Fruit fly (Drosophila melanogaster): ENCODE results near the gene vn.

Gene vn

DNA sequence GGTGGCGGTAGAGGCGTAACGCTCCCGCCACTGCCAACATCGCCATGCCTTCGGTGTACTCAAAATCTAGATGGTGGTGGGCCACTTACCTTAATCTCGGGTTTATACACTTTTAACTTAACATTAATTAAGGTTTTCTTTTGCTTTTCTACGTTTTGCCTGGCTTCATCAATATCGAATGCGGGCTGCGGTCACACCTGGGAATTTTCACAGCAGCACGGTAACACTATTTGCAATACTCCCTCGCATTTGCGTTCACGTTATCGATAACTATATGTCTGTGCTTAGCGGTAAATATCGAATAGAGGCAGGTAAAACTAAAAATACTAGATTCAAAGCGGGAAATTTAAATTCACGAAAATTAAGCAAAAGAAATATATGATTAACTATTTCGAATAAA, 51.5 kb downstream of the vn start, which contains the start of gene Bre1 (continued):
- no peak for TF ChIP-seq CG13296 (GFP tag; optimal IDR thresholded peaks at IDR 0.05)
- no peak for TF ChIP-seq pnt (GFP tag; optimal IDR thresholded peaks at IDR 0.05)
- no peak for TF ChIP-seq CG8478 (optimal IDR thresholded peaks at IDR 0.05)
- no peak for TF ChIP-seq CG18764 (GFP tag; optimal IDR thresholded peaks at IDR 0.05)
- TF ChIP-seq Stat92E (GFP tag; optimal IDR thresholded peaks at IDR 0.05) = peak in 1 of 3 experiments; percentile 50
- TF ChIP-seq esg (GFP tag; conservative IDR thresholded peaks at IDR 0.05) = no peak
- TF ChIP-seq HmgD (GFP tag; optimal IDR thresholded peaks at IDR 0.05) = no peak
- no peak for TF ChIP-seq CG1529 (GFP tag; optimal IDR thresholded peaks at IDR 0.05)
- no peak for TF ChIP-seq fd96Cb (tag; optimal IDR thresholded peaks at IDR 0.05)
- TF ChIP-seq Adf1 (GFP tag; IDR thresholded peaks at IDR 0.05) = no peak
- no peak for TF ChIP-seq Vsx1 (GFP tag; optimal IDR thresholded peaks at IDR 0.05)
- TF ChIP-seq CG31388 (GFP tag; optimal IDR thresholded peaks at IDR 0.05) = no peak
- TF ChIP-seq CG7745 (tag; optimal IDR thresholded peaks at IDR 0.05) = no peak
- TF ChIP-seq aop (GFP tag; IDR thresholded peaks at IDR 0.05) = no peak
- no peak for TF ChIP-seq shn (GFP tag; optimal IDR thresholded peaks at IDR 0.05)
- no peak for TF ChIP-seq CG1024 (GFP tag; IDR thresholded peaks at IDR 0.05)
- TF ChIP-seq ERR (GFP tag; optimal IDR thresholded peaks at IDR 0.05) = no peak
- TF ChIP-seq CG31365 (tag; optimal IDR thresholded peaks at IDR 0.05) = no peak
- TF ChIP-seq Oaz (GFP tag; IDR thresholded peaks at IDR 0.05) = no peak
- peak; percentile 50 for TF ChIP-seq Med (GFP tag)
- no peak for TF ChIP-seq slp2 (GFP tag; optimal IDR thresholded peaks at IDR 0.05)
- TF ChIP-seq Sox100B (GFP tag; optimal IDR thresholded peaks at IDR 0.05) = no peak
- TF ChIP-seq CG9817 (tag; optimal IDR thresholded peaks at IDR 0.05) = no peak
- TF ChIP-seq Lhr (GFP tag; optimal IDR thresholded peaks at IDR 0.05) = peak; percentile 16
- TF ChIP-seq CG12155 (GFP tag; optimal IDR thresholded peaks at IDR 0.05) = no peak
- TF ChIP-seq Sry-δ (GFP tag; optimal IDR thresholded peaks at IDR 0.05) = peak; percentile 82
- TF ChIP-seq da (GFP tag; optimal IDR thresholded peaks at IDR 0.05) = no peak
- no peak for TF ChIP-seq pita (GFP tag; optimal IDR thresholded peaks at IDR 0.05)
- TF ChIP-seq sens (GFP tag) = peak; percentile 83
- peak; percentile 45 for TF ChIP-seq gcm (GFP tag; optimal IDR thresholded peaks at IDR 0.05)
- TF ChIP-seq CG15011 (GFP tag; optimal IDR thresholded peaks at IDR 0.05) = no peak
- TF ChIP-seq D19A (tag; optimal IDR thresholded peaks at IDR 0.05) = no peak
- TF ChIP-seq tup (GFP tag; optimal IDR thresholded peaks at IDR 0.05) = no peak
- TF ChIP-seq salm (tag; optimal IDR thresholded peaks at IDR 0.05) = no peak
- TF ChIP-seq Mes4 (GFP tag; optimal IDR thresholded peaks at IDR 0.05) = no peak
- TF ChIP-seq trem (tag; optimal IDR thresholded peaks at IDR 0.05) = peak; percentile 82
- TF ChIP-seq unpg (GFP tag; optimal IDR thresholded peaks at IDR 0.05) = no peak
- no peak for TF ChIP-seq h (optimal IDR thresholded peaks at IDR 0.05)
- peak; percentile 63 for TF ChIP-seq HmgZ (tag; optimal IDR thresholded peaks at IDR 0.05)
- no peak; the same call in 2 of the 3 replicates for TF ChIP-seq CG14860 (GFP tag; IDR thresholded peaks at IDR 0.05; ENCODE audit: partially characterized antibody)
- no peak for TF ChIP-seq Dad (GFP tag; optimal IDR thresholded peaks at IDR 0.05)
- no peak for TF ChIP-seq Tbp (GFP tag; optimal IDR thresholded peaks at IDR 0.05)
- no peak for TF ChIP-seq CG2120 (GFP tag; optimal IDR thresholded peaks at IDR 0.05)
- TF ChIP-seq tx (GFP tag; optimal IDR thresholded peaks at IDR 0.05) = no peak
- no peak for TF ChIP-seq ftz-f1 (GFP tag; optimal IDR thresholded peaks at IDR 0.05)
- no peak for TF ChIP-seq run (tag; optimal IDR thresholded peaks at IDR 0.05)
- TF ChIP-seq CG16863 (GFP tag; optimal IDR thresholded peaks at IDR 0.05) = no peak
- no peak for TF ChIP-seq Awh (GFP tag; IDR thresholded peaks at IDR 0.05)
- TF ChIP-seq CG4360 (GFP tag; IDR thresholded peaks at IDR 0.05) = no peak
- no peak for TF ChIP-seq Meics (GFP tag; optimal IDR thresholded peaks at IDR 0.05)
- TF ChIP-seq sqz (GFP tag; optimal IDR thresholded peaks at IDR 0.05) = no peak
- no peak for TF ChIP-seq danr (GFP tag; IDR thresholded peaks at IDR 0.05)
- TF ChIP-seq az2 (GFP tag; optimal IDR thresholded peaks at IDR 0.05) = no peak

All from whole organism, embryonic.